Worm (Caenorhabditis elegans) whole organism, L1 larva: ENCODE data around the gene F36G3.2.

Experiments used
- fkh-10 ChIP-seq: sonication (generic microtip); optimal IDR thresholded peaks from 2 replicates; lab custom pipeline; 2017; ENCODE audit warnings: missing biosample characterization, missing genetic modification reagents, missing genetic modification characterization
- fos-1 ChIP-seq: fragments of 150-350 bp; optimal IDR thresholded peaks from 2 replicates; lab custom pipeline; 2014; ENCODE audit warnings: missing biosample characterization, missing genetic modification characterization
- lin-13 ChIP-seq: fragments of 150-350 bp; optimal IDR thresholded peaks from 2 replicates; lab custom pipeline; 2014; ENCODE audit warnings: missing biosample characterization, missing genetic modification reagents, missing genetic modification characterization
- lin-35 ChIP-seq, 2 experiments: fragments of 150-350 bp; optimal IDR thresholded peaks; 2 replicates each; lab custom pipeline; 2014; ENCODE audit warnings: missing biosample characterization in 2 of 2, missing genetic modification characterization in 2 of 2, missing genetic modification reagents in 2 of 2
- lsy-2 ChIP-seq, 2 experiments: fragments of 150-350 bp; optimal IDR thresholded peaks; 2 replicates each; lab custom pipeline; 2014; ENCODE audit warnings: missing biosample characterization in 2 of 2, missing genetic modification characterization in 2 of 2
- mep-1 ChIP-seq: fragments of 150-350 bp; optimal IDR thresholded peaks from 2 replicates; lab custom pipeline; 2014; ENCODE audit warnings: missing biosample characterization, missing genetic modification characterization
- nhr-237 ChIP-seq: fragments of 150-350 bp; optimal IDR thresholded peaks from 2 replicates; lab custom pipeline; 2014; ENCODE audit warnings: missing biosample characterization, missing genetic modification characterization
- nhr-76 ChIP-seq: sonication (generic microtip); optimal IDR thresholded peaks from 2 replicates; lab custom pipeline; 2017; ENCODE audit warnings: missing biosample characterization, missing genetic modification characterization
- nhr-77 ChIP-seq: fragments of 150-350 bp; optimal IDR thresholded peaks from 2 replicates; lab custom pipeline; 2014; ENCODE audit warnings: missing biosample characterization, missing genetic modification characterization
- unc-62 ChIP-seq: fragments of 150-350 bp; optimal IDR thresholded peaks from 2 replicates; lab custom pipeline; 2014; ENCODE audit warnings: missing biosample characterization, missing genetic modification reagents, missing genetic modification characterization
- ztf-4 ChIP-seq: fragments of 150-350 bp; optimal IDR thresholded peaks from 2 replicates; lab custom pipeline; 2014; ENCODE audit warnings: missing biosample characterization, missing genetic modification characterization

DNA sequence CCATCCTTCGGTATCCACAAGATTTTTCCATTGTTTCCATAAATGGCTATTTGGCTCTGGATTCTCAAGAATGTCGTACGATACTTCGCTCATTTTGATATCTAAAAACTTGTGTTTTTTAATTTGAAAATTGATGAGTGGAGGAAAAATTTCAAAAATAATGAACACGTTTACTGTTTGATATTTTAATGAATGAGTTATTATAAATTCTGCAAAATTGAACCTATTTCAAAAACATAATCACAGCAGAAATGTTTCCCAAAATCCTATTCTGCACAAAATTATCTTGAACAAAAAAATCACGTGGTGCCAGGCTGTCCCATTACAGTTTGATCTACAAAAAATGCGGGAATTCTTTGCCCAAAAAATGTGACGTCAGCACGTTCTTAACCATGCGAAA is at the start of gene F36G3.2:
- TF ChIP-seq nhr-237 (tag; lab: Kevin White, UChicago), result no peak
- TF ChIP-seq lsy-2 (tag; optimal IDR thresholded peaks at IDR 0.05; lab: Kevin White, UChicago), result no peak
- TF ChIP-seq lin-35 (GFP tag; optimal IDR thresholded peaks at IDR 0.05; lab: Kevin White, UChicago), result no peak
- TF ChIP-seq nhr-77, result no peak
- TF ChIP-seq mep-1, result no peak
- TF ChIP-seq lin-13, result no peak
- no peak for TF ChIP-seq fos-1 (tag; lab: Kevin White, UChicago)
- TF ChIP-seq unc-62 (GFP tag; lab: Kevin White, UChicago), result no peak
- no peak for TF ChIP-seq nhr-76 (tag; lab: Kevin White, UChicago)
- TF ChIP-seq fkh-10 (GFP tag; lab: Kevin White, UChicago), result no peak
- no peak for TF ChIP-seq ztf-4 (tag; lab: Kevin White, UChicago)
